Fruit fly (Drosophila melanogaster) whole organism, embryonic: ENCODE data around the gene PolA1.

Experiments used
- Blimp-1 ChIP-seq: fragments of 200-800 bp; sonication (Bioruptor generic); optimal IDR thresholded peaks from 3 replicates; lab custom pipeline; 2018; ENCODE audit warnings: missing biosample characterization, missing genetic modification characterization, mild to moderate bottlenecking, moderate library complexity, missing genetic modification reagents
- CG10147 ChIP-seq: fragments of 200-800 bp; sonication (Bioruptor generic); optimal IDR thresholded peaks from 2 replicates; lab custom pipeline; 2019; ENCODE audit warnings: missing biosample characterization, mild to moderate bottlenecking, missing genetic modification characterization, moderate library complexity
- CG10274 ChIP-seq: fragments of 200-800 bp; sonication (Bioruptor generic); optimal IDR thresholded peaks from 3 replicates; lab custom pipeline; 2017; ENCODE audit warnings: missing biosample characterization, mild to moderate bottlenecking, missing genetic modification characterization
- CG10462 ChIP-seq: fragments of 200-800 bp; sonication (Bioruptor generic); optimal IDR thresholded peaks from 2 replicates; lab custom pipeline; 2016; ENCODE audit warnings: missing biosample characterization, missing genetic modification characterization
- CG12236 ChIP-seq: fragments of 200-800 bp; sonication (Bioruptor generic); optimal IDR thresholded peaks from 2 replicates; lab custom pipeline; 2016; ENCODE audit warnings: missing biosample characterization, missing genetic modification characterization
- CG15479 ChIP-seq: fragments of 200-800 bp; sonication (Bioruptor generic); optimal IDR thresholded peaks from 3 replicates; lab custom pipeline; 2019; ENCODE audit warnings: missing biosample characterization, mild to moderate bottlenecking, missing genetic modification characterization, moderate library complexity
- CG3163 ChIP-seq: fragments of 200-800 bp; sonication (Bioruptor generic); optimal IDR thresholded peaks from 3 replicates; lab custom pipeline; 2016; ENCODE audit warnings: missing biosample characterization, missing genetic modification characterization
- CG34224 ChIP-seq: fragments of 200-800 bp; sonication (Bioruptor generic); IDR thresholded peaks from 3 replicates; pipeline ENCODE4 v1.3.6; 2022; ENCODE audit warnings: missing biosample characterization, missing genetic modification characterization; ENCODE audit not compliant: partially characterized antibody
- CG4730 ChIP-seq: fragments of 200-800 bp; sonication (Bioruptor generic); IDR thresholded peaks from 2 replicates; pipeline ENCODE4 v1.3.6; 2022; ENCODE audit warnings: missing biosample characterization, missing genetic modification characterization
- CG7963 ChIP-seq: fragments of 200-800 bp; sonication (Bioruptor generic); IDR thresholded peaks from 3 replicates; pipeline ENCODE4 v1.3.6; 2022; ENCODE audit warnings: missing biosample characterization, missing genetic modification characterization; ENCODE audit not compliant: partially characterized antibody
- CG8290 ChIP-seq, 3 experiments: fragments of 200-800 bp; sonication (Bioruptor generic); optimal IDR thresholded peaks; 2 replicates each; lab custom pipeline; 2016 to 2019; ENCODE audit warnings: missing biosample characterization in 3 of 3, missing genetic modification characterization in 3 of 3, mild to moderate bottlenecking in 2 of 3, moderate library complexity in 1 of 3
- CG9215 ChIP-seq: fragments of 200-800 bp; sonication (Bioruptor generic); IDR thresholded peaks from 2 replicates; pipeline ENCODE4 v1.3.6; 2022; ENCODE audit warnings: missing biosample characterization, missing genetic modification characterization
- CTCF ChIP-seq: fragments of 200-800 bp; sonication (Bioruptor generic); optimal IDR thresholded peaks from 2 replicates; lab custom pipeline; 2017; ENCODE audit warnings: missing biosample characterization, mild to moderate bottlenecking, missing genetic modification characterization, moderate library complexity
- D ChIP-seq, 2 experiments: fragments of 200-800 bp in 1 of 2; fragments of >200 bp in 1 of 2; sonication (Bioruptor generic) in 1 of 2; optimal IDR thresholded peaks; 2 replicates in 1 of 2; 3 replicates in 1 of 2; lab custom pipeline; 2017; ENCODE audit warnings: mild to moderate bottlenecking in 1 of 2, missing biosample characterization in 1 of 2, missing genetic modification characterization in 1 of 2, missing genetic modification reagents in 1 of 2
- Eip74EF ChIP-seq, 2 experiments: fragments of 200-800 bp in 1 of 2; fragments of >200 bp in 1 of 2; sonication (Bioruptor generic) in 1 of 2; optimal IDR thresholded peaks; 2 replicates each; lab custom pipeline; 2017 to 2019; ENCODE audit warnings: missing biosample characterization in 2 of 2, missing genetic modification characterization in 2 of 2, mild to moderate bottlenecking in 1 of 2, moderate library complexity in 1 of 2
- Fer1 ChIP-seq: fragments of 200-800 bp; sonication (Bioruptor generic); optimal IDR thresholded peaks from 2 replicates; lab custom pipeline; 2017; ENCODE audit warnings: missing biosample characterization, mild to moderate bottlenecking, missing genetic modification characterization
- H15 ChIP-seq: fragments of 200-800 bp; sonication (Bioruptor generic); IDR thresholded peaks from 3 replicates; pipeline ENCODE4 v1.3.6; 2022; ENCODE audit warnings: missing biosample characterization, missing genetic modification characterization
- Hand ChIP-seq: fragments of 200-800 bp; sonication (Bioruptor generic); optimal IDR thresholded peaks from 2 replicates; lab custom pipeline; 2017; ENCODE audit warnings: mild to moderate bottlenecking, missing biosample characterization, missing genetic modification reagents, missing genetic modification characterization
- Jarid2 ChIP-seq: fragments of 200-800 bp; sonication (Bioruptor generic); optimal IDR thresholded peaks from 3 replicates; lab custom pipeline; 2017; ENCODE audit warnings: mild to moderate bottlenecking, missing biosample characterization, missing genetic modification reagents, missing genetic modification characterization
- Meics ChIP-seq: fragments of 200-800 bp; sonication (Bioruptor generic); optimal IDR thresholded peaks from 2 replicates; lab custom pipeline; 2017; ENCODE audit warnings: missing biosample characterization, mild to moderate bottlenecking, missing genetic modification characterization
- Neu2 ChIP-seq: fragments of 200-800 bp; sonication (Bioruptor generic); optimal IDR thresholded peaks from 3 replicates; lab custom pipeline; 2016; ENCODE audit warnings: missing biosample characterization, missing genetic modification characterization, borderline replicate concordance
- Rx ChIP-seq: fragments of 200-800 bp; sonication (Bioruptor generic); IDR thresholded peaks from 2 replicates; pipeline ENCODE4 v1.3.6; 2022; ENCODE audit warnings: missing biosample characterization, missing genetic modification characterization
- Sin3A ChIP-seq: fragments of >200 bp; optimal IDR thresholded peaks from 2 replicates; lab custom pipeline; 2018
- Spps ChIP-seq: fragments of 200-800 bp; sonication (Bioruptor generic); optimal IDR thresholded peaks from 2 replicates; lab custom pipeline; 2018; ENCODE audit warnings: missing biosample characterization, mild to moderate bottlenecking, missing genetic modification characterization
- ac ChIP-seq: fragments of 200-800 bp; sonication (Bioruptor generic); optimal IDR thresholded peaks from 3 replicates; lab custom pipeline; 2017; ENCODE audit warnings: missing biosample characterization, mild to moderate bottlenecking, missing genetic modification characterization
- al ChIP-seq: fragments of 200-800 bp; sonication (Bioruptor generic); IDR thresholded peaks from 2 replicates; pipeline ENCODE4 v1.3.6; 2022; ENCODE audit warnings: missing biosample characterization, missing genetic modification characterization
- bab2 ChIP-seq: fragments of 200-800 bp; sonication (Bioruptor generic); optimal IDR thresholded peaks from 2 replicates; lab custom pipeline; 2016; ENCODE audit warnings: missing biosample characterization, missing genetic modification characterization
- bsh ChIP-seq, 2 experiments: fragments of 200-800 bp; sonication (Bioruptor generic); optimal IDR thresholded peaks; 2 replicates each; lab custom pipeline; 2017 to 2018; ENCODE audit warnings: mild to moderate bottlenecking in 2 of 2, missing biosample characterization in 2 of 2, missing genetic modification characterization in 2 of 2, moderate library complexity in 1 of 2
- ci ChIP-seq: fragments of 200-800 bp; sonication (Bioruptor generic); IDR thresholded peaks from 3 replicates; pipeline ENCODE4 v1.3.6; 2022; ENCODE audit warnings: missing biosample characterization, missing genetic modification characterization
- fru ChIP-seq: fragments of >200 bp; optimal IDR thresholded peaks from 2 replicates; lab custom pipeline; 2017
- gt ChIP-seq: fragments of 200-800 bp; sonication (Bioruptor generic); IDR thresholded peaks from 2 replicates; pipeline ENCODE4 v1.3.6; 2022; ENCODE audit warnings: missing biosample characterization, missing genetic modification characterization
- inv ChIP-seq: fragments of 200-800 bp; sonication (Bioruptor generic); IDR thresholded peaks from 2 replicates; pipeline ENCODE4 v1.3.6; 2022; ENCODE audit warnings: missing biosample characterization, missing genetic modification characterization; ENCODE audit not compliant: partially characterized antibody
- lmd ChIP-seq: fragments of 200-800 bp; sonication (Bioruptor generic); IDR thresholded peaks from 2 replicates; pipeline ENCODE4 v1.3.6; 2022; ENCODE audit warnings: missing biosample characterization, missing genetic modification characterization
- nerfin-1 ChIP-seq: fragments of 200-800 bp; sonication (Bioruptor generic); optimal IDR thresholded peaks from 3 replicates; lab custom pipeline; 2019; ENCODE audit warnings: missing biosample characterization, mild to moderate bottlenecking, missing genetic modification characterization, moderate library complexity
- nmo ChIP-seq: fragments of 200-800 bp; sonication (Bioruptor generic); optimal IDR thresholded peaks from 2 replicates; lab custom pipeline; 2018; ENCODE audit warnings: missing biosample characterization, mild to moderate bottlenecking, missing genetic modification characterization, moderate library complexity
- nom ChIP-seq: fragments of 200-800 bp; sonication (Bioruptor generic); optimal IDR thresholded peaks from 2 replicates; lab custom pipeline; 2017; ENCODE audit warnings: missing biosample characterization, missing genetic modification characterization, mild to moderate bottlenecking, moderate library complexity, missing genetic modification reagents
- pfk ChIP-seq: fragments of 200-800 bp; sonication (Bioruptor generic); optimal IDR thresholded peaks from 2 replicates; lab custom pipeline; 2018; ENCODE audit warnings: missing biosample characterization, mild to moderate bottlenecking, missing genetic modification characterization, moderate library complexity
- rib ChIP-seq: fragments of 200-800 bp; sonication (Bioruptor generic); IDR thresholded peaks from 2 replicates; pipeline ENCODE4 v1.3.6; 2022; ENCODE audit warnings: missing biosample characterization, missing genetic modification characterization
- sc ChIP-seq, 3 experiments: fragments of >200 bp in 2 of 3; fragments of 200-800 bp in 1 of 3; sonication (Bioruptor generic) in 1 of 3; optimal IDR thresholded peaks; 2 replicates in 2 of 3; 3 replicates in 1 of 3; lab custom pipeline; 2017; ENCODE audit warnings: mild to moderate bottlenecking in 1 of 3, missing biosample characterization in 1 of 3, missing genetic modification characterization in 1 of 3, missing genetic modification reagents in 1 of 3
- sens ChIP-seq: fragments of 200-800 bp; sonication (Bioruptor generic); peaks from one replicate; lab custom pipeline; 2016; ENCODE audit warnings: missing biosample characterization, missing genetic modification characterization
- seq ChIP-seq: fragments of 200-800 bp; sonication (Bioruptor generic); IDR thresholded peaks from 2 replicates; pipeline ENCODE4 v1.3.6; 2022; ENCODE audit warnings: missing biosample characterization, missing genetic modification characterization
- sisA ChIP-seq: fragments of 200-800 bp; sonication (Bioruptor generic); IDR thresholded peaks from 2 replicates; pipeline ENCODE4 v1.3.6; 2022; ENCODE audit warnings: missing biosample characterization, missing genetic modification characterization
- slbo ChIP-seq: fragments of 200-800 bp; sonication (Bioruptor generic); IDR thresholded peaks from 2 replicates; pipeline ENCODE4 v1.3.6; 2022; ENCODE audit warnings: missing biosample characterization, missing genetic modification characterization
- sna ChIP-seq: fragments of 200-800 bp; sonication (Bioruptor generic); IDR thresholded peaks from 2 replicates; pipeline ENCODE4 v1.3.6; 2022; ENCODE audit warnings: missing biosample characterization, missing genetic modification characterization; ENCODE audit not compliant: partially characterized antibody
- so ChIP-seq: fragments of 200-800 bp; sonication (Bioruptor generic); IDR thresholded peaks from 3 replicates; pipeline ENCODE4 v1.3.6; 2022; ENCODE audit warnings: missing biosample characterization, missing genetic modification characterization
- tap ChIP-seq: fragments of 200-800 bp; optimal IDR thresholded peaks from 3 replicates; lab custom pipeline; 2019; ENCODE audit warnings: missing biosample characterization, mild to moderate bottlenecking, missing genetic modification characterization, moderate library complexity
- tll ChIP-seq, 2 experiments: fragments of 200-800 bp in 1 of 2; fragments of >200 bp in 1 of 2; sonication (Bioruptor generic) in 1 of 2; optimal IDR thresholded peaks; 2 replicates each; lab custom pipeline; 2017 to 2019; ENCODE audit warnings: missing biosample characterization in 2 of 2, missing genetic modification characterization in 2 of 2, mild to moderate bottlenecking in 1 of 2, moderate library complexity in 1 of 2
- trem ChIP-seq: fragments of 200-800 bp; optimal IDR thresholded peaks from 3 replicates; lab custom pipeline; 2019; ENCODE audit warnings: missing biosample characterization, mild to moderate bottlenecking, missing genetic modification characterization, moderate library complexity
- twi ChIP-seq: fragments of 200-800 bp; optimal IDR thresholded peaks from 2 replicates; lab custom pipeline; 2019; ENCODE audit warnings: missing biosample characterization, mild to moderate bottlenecking, missing genetic modification characterization, moderate library complexity
- wdn ChIP-seq: fragments of 200-800 bp; sonication (Bioruptor generic); IDR thresholded peaks from 2 replicates; pipeline ENCODE4 v1.3.6; 2022; ENCODE audit warnings: missing biosample characterization, missing genetic modification characterization
- zen ChIP-seq: fragments of 200-800 bp; sonication (Bioruptor generic); optimal IDR thresholded peaks from 3 replicates; lab custom pipeline; 2018; ENCODE audit warnings: missing biosample characterization, mild to moderate bottlenecking, missing genetic modification characterization, moderate library complexity

PolA1 gene

DNA sequence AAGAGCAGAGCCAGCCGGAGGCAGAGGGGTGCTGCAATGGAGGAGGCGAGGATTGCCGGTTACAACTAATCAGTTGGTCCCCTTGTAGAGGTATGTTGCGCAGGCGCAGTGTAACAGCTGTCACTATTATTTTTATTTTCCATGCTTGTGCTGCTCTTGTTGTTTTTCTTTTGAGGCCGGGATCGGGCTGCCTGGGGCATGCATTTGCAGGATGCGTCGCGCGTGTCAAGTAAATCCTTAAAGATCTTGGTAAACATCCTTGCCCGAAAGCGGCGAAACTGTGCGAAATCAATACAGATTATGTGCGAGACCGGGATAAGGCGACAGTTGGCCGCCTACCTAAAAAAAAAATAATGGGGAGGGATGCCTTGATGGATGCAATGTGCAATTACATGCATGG, 27.3 kb downstream of the PolA1 start (continued):
- TF ChIP-seq so (GFP tag; lab: Robert Waterston, UW) (no peak), Fer1 (no peak), sc (optimal IDR thresholded peaks at IDR 0.05; lab: Kevin White, UChicago) (no peak), sc (GFP tag; optimal IDR thresholded peaks at IDR 0.05; lab: Kevin White, UChicago) (no peak), Neu2 (GFP tag; lab: Kevin White, UChicago) (no peak), Spps (tag; lab: Kevin White, UChicago) (no peak), CG4730 (GFP tag; lab: Robert Waterston, UW) (0 out of 2 replicates have a peak, but pooled peaks have one; percentile 14), ac (GFP tag; lab: Kevin White, UChicago) (peak; percentile 48), lmd (GFP tag; lab: Robert Waterston, UW) (no peak), CG9215 (GFP tag; lab: Robert Waterston, UW) (no peak), twi (tag; lab: Kevin White, UChicago) (peak; percentile 47), CG34224 (GFP tag; lab: Robert Waterston, UW) (no peak), Eip74EF (GFP tag; optimal IDR thresholded peaks at IDR 0.05; lab: Kevin White, UChicago) (no peak), Sin3A (no peak), H15 (no peak), CTCF (no peak), Meics (GFP tag; lab: Kevin White, UChicago) (no peak), CG3163 (no peak), fru (lab: Kevin White, UChicago) (no peak), CG10147 (GFP tag; lab: Kevin White, UChicago) (no peak), inv (no peak), rib (GFP tag; lab: Robert Waterston, UW) (no peak), pfk (GFP tag; lab: Kevin White, UChicago) (no peak), CG7963 (GFP tag; lab: Robert Waterston, UW) (no peak), Hand (GFP tag; lab: Kevin White, UChicago) (no peak), D (optimal IDR thresholded peaks at IDR 0.05; lab: Kevin White, UChicago) (no peak), D (GFP tag; optimal IDR thresholded peaks at IDR 0.05; lab: Kevin White, UChicago) (no peak), slbo (GFP tag; lab: Robert Waterston, UW) (no peak), wdn (no peak), CG10462 (GFP tag; lab: Kevin White, UChicago) (no peak), al (GFP tag; lab: Robert Waterston, UW) (no peak), CG15479 (GFP tag; lab: Kevin White, UChicago) (peak; percentile 84), gt (GFP tag; lab: Robert Waterston, UW) (peak; percentile 23; the same call in 1 of the 2 replicates), Jarid2 (GFP tag; lab: Kevin White, UChicago) (no peak), Rx (GFP tag; lab: Robert Waterston, UW) (no peak), nerfin-1 (tag; lab: Kevin White, UChicago) (peak; percentile 39)

DNA sequence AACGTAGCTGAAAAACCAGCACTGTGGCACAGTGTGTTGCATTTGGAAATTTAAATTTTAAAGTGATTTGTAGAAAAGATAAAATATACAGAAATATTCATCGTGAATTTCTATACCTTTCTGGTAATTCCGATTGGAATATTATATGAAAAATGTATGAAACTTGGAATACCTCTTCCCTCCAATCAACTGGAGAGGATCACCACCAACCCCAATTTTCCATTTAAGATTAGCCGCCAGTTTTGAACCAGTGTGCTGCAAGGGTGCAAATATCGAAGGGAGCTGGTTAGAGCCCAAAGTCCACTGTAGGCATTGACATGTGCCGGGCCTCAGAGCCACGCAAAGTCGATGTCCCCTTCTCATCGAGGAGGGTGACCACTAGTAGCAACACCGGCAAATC, 28.4 kb downstream of the PolA1 start:
- TF ChIP-seq trem (tag; lab: Kevin White, UChicago) (peak; percentile 7), tap (tag; lab: Kevin White, UChicago) (no peak), bsh (GFP tag; optimal IDR thresholded peaks at IDR 0.05; lab: Kevin White, UChicago) (peak; percentile 2 to 33), tll (GFP tag; optimal IDR thresholded peaks at IDR 0.05; lab: Kevin White, UChicago) (no peak), sna (GFP tag; lab: Robert Waterston, UW) (no peak), CG8290 (GFP tag; optimal IDR thresholded peaks at IDR 0.05; lab: Kevin White, UChicago) (no peak), CG8290 (tag; optimal IDR thresholded peaks at IDR 0.05; lab: Kevin White, UChicago) (no peak), seq (no peak), Blimp-1 (no peak), CG12236 (GFP tag; lab: Kevin White, UChicago) (no peak), CG10274 (GFP tag; lab: Kevin White, UChicago) (no peak), nom (GFP tag; lab: Kevin White, UChicago) (peak; percentile 34), zen (no peak), ci (GFP tag; lab: Robert Waterston, UW) (0 out of 3 replicates have a peak, but pooled peaks have one; percentile 29), sisA (GFP tag; lab: Robert Waterston, UW) (no peak), sens (GFP tag; lab: Kevin White, UChicago) (peak; percentile 88), bab2 (GFP tag; lab: Kevin White, UChicago) (no peak), nmo (GFP tag; lab: Kevin White, UChicago) (peak; percentile 4)
